Worm (Caenorhabditis elegans): ENCODE measurements around the gene pod-2.

Gene pod-2

DNA sequence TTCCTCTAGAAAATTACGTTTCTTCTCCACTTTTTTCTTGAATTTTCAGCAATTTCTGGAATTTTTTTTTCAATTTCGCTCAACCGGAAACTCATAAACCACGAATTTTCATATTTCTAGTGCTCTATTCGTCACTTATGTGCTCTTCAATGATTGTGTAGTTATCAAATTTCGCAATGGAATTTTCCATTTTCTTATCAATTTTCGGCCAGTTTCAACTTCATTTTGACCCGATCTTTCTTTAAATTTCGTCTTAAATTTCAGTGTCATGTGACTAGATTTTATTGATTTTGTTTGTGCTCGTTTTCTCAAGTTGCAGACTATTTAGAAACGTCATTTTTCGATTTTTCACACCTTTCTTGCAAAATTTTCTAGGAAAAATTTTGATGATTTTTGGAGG, 23.1 kb downstream of the pod-2 start:
- TF ChIP-seq pqm-1 (tag; optimal IDR thresholded peaks at IDR 0.05) (peak; percentile 70), dve-1 (tag; optimal IDR thresholded peaks at IDR 0.05; ENCODE audit: insufficient read depth) (peak; percentile 30), dmd-6 (GFP tag; IDR thresholded peaks at IDR 0.05) (peak; percentile 65; the same call in 1 of the 2 replicates), daf-16 (GFP tag; optimal IDR thresholded peaks at IDR 0.05) (no peak), daf-16 (tag; optimal IDR thresholded peaks at IDR 0.05) (peak; percentile 42), nhr-10 (tag; optimal IDR thresholded peaks at IDR 0.05) (no peak), php-3 (GFP tag; IDR thresholded peaks at IDR 0.05) (0 out of 2 replicates have a peak, but pooled peaks have one; percentile 44), nhr-28 (tag; optimal IDR thresholded peaks at IDR 0.05) (peak; percentile 69), egl-43 (GFP tag; IDR thresholded peaks at IDR 0.05) (no peak), hlh-11 (tag; optimal IDR thresholded peaks at IDR 0.05) (peak; percentile 31)

- no peak for TF ChIP-seq mxl-3 (GFP tag; optimal IDR thresholded peaks at IDR 0.05)
- TF ChIP-seq daf-19 (GFP tag; conservative IDR thresholded peaks at IDR 0.05) = no peak
- TF ChIP-seq nhr-28 (tag; optimal IDR thresholded peaks at IDR 0.05) = no peak
- TF ChIP-seq aly-2 (tag; optimal IDR thresholded peaks at IDR 0.05) = no peak
- no peak for TF ChIP-seq ceh-62 (tag; optimal IDR thresholded peaks at IDR 0.05)
- no peak for TF ChIP-seq lsy-2 (tag; optimal IDR thresholded peaks at IDR 0.05)
- no peak for TF ChIP-seq ztf-11 (tag; optimal IDR thresholded peaks at IDR 0.05)
- TF ChIP-seq mdl-1 (tag; optimal IDR thresholded peaks at IDR 0.05) = no peak
- TF ChIP-seq dpl-1 (GFP tag; optimal IDR thresholded peaks at IDR 0.05) = no peak
- TF ChIP-seq ceh-20 (GFP tag; IDR thresholded peaks at IDR 0.05) = no peak
These were observed 26.7 kb downstream of the pod-2 start, which contains the start of gene T23F4.2 for ce11 chrII:1163275-1163674. Gene T23F4.2 (plus strand): TSS chrII:1163575.

DNA sequence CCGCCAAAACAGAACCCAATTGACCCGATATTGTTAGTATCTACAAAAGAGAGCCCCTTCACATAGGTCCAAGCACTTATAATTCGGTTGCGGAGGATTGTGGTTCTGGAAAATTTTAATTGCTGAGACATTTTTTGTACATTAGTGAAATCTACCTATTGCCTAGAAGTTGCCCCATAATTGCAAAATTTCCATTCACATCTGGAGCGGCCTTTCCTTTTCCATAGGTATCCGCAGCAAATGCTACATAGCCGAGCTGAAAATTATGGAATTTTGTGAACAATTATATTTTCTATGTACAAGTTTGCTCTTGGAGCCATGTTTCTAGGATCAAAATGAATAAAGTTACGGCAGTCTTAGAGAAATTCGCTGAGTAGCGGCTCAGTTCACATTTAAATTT, 34.3 kb downstream of the pod-2 start:
- TF ChIP-seq unc-62 (GFP tag; optimal IDR thresholded peaks at IDR 0.05 in 1 of 2) (peak in 1 of 2 experiments; percentile 94), unc-62 (tag; optimal IDR thresholded peaks at IDR 0.05) (no peak), ceh-44 (GFP tag; IDR thresholded peaks at IDR 0.05) (no peak), egl-43 (GFP tag; IDR thresholded peaks at IDR 0.05) (no peak), mxl-2 (GFP tag; conservative IDR thresholded peaks at IDR 0.05) (no peak), lin-15B (tag; optimal IDR thresholded peaks at IDR 0.05) (no peak), jun-1 (tag; optimal IDR thresholded peaks at IDR 0.05) (no peak)

ce11 chrII:1172080-1172575, 35.5 kb downstream of the pod-2 start, which contains the start of gene dlhd-1:
Gene dlhd-1 (minus strand): TSS chrII:1172130.
- 0 out of 2 replicates have a peak, but pooled peaks have one; percentile 26 for TF ChIP-seq dmd-6 (GFP tag; IDR thresholded peaks at IDR 0.05)
- peak; percentile 62 for TF ChIP-seq nhr-28 (tag; optimal IDR thresholded peaks at IDR 0.05)
- TF ChIP-seq pqm-1 (tag; optimal IDR thresholded peaks at IDR 0.05) = peak; percentile 62
- TF ChIP-seq fkh-10 (GFP tag; optimal IDR thresholded peaks at IDR 0.05) = no peak
- TF ChIP-seq nhr-25 (tag; optimal IDR thresholded peaks at IDR 0.05; ENCODE audit: borderline replicate concordance, insufficient read depth) = no peak
- no peak for TF ChIP-seq dve-1 (tag; optimal IDR thresholded peaks at IDR 0.05; ENCODE audit: insufficient read depth)
- TF ChIP-seq dmd-9 (GFP tag; IDR thresholded peaks at IDR 0.05) = no peak
- 0 out of 2 replicates have a peak, but pooled peaks have one; percentile 26 for TF ChIP-seq php-3 (GFP tag; IDR thresholded peaks at IDR 0.05)
- TF ChIP-seq F44E2.7 (GFP tag; IDR thresholded peaks at IDR 0.05) = no peak
- TF ChIP-seq zfp-2 (tag; optimal IDR thresholded peaks at IDR 0.05) = no peak
- TF ChIP-seq zip-11 (GFP tag; IDR thresholded peaks at IDR 0.05) = no peak
- no peak for TF ChIP-seq F26F4.8 (GFP tag; conservative IDR thresholded peaks at IDR 0.05)
- TF ChIP-seq lin-29 (GFP tag; IDR thresholded peaks at IDR 0.05) = no peak
- no peak for TF ChIP-seq daf-16 (GFP tag; optimal IDR thresholded peaks at IDR 0.05)
- TF ChIP-seq daf-16 (tag; optimal IDR thresholded peaks at IDR 0.05) = peak; percentile 85
- TF ChIP-seq ceh-28 (tag; optimal IDR thresholded peaks at IDR 0.05) = no peak
- no peak for TF ChIP-seq dpl-1 (GFP tag; optimal IDR thresholded peaks at IDR 0.05)
- TF ChIP-seq nhr-41 (GFP tag; IDR thresholded peaks at IDR 0.05) = no peak
- TF ChIP-seq lim-7 (GFP tag; IDR thresholded peaks at IDR 0.05) = no peak
- TF ChIP-seq nhr-6 (tag; optimal IDR thresholded peaks at IDR 0.05) = no peak
- TF ChIP-seq F49E8.2 (tag; optimal IDR thresholded peaks at IDR 0.05; ENCODE audit: borderline replicate concordance) = no peak

Data from whole organism, L4 larva.